Worm (Caenorhabditis elegans): Measurements from ENCODE around the gene adal-1.
"Not testable (repeated sequence)": the region's sequence is repeated elsewhere in the genome, so short reads cannot be mapped to it uniquely, and the experiment has no call there.

The adal-1 gene

ce11 chrII:6908689-6909088, 15.2 kb upstream of the adal-1 start:
- TF ChIP-seq unc-130 (GFP tag; optimal IDR thresholded peaks at IDR 0.05) (no peak), hmg-1.2 (GFP tag; IDR thresholded peaks at IDR 0.05) (peak; percentile 42; the same call in 1 of the 2 replicates)

ce11 chrII:6907657-6908056, 14.2 kb upstream of the adal-1 start, which contains the start of gene B0252.3:
Gene B0252.3, minus strand, starts transcription at chrII:6907757.
- TF ChIP-seq tlf-1 (GFP tag; optimal IDR thresholded peaks at IDR 0.05); F52B5.7 (tag; optimal IDR thresholded peaks at IDR 0.05); T26A5.8 (tag; optimal IDR thresholded peaks at IDR 0.05): not testable (repeated sequence)

DNA sequence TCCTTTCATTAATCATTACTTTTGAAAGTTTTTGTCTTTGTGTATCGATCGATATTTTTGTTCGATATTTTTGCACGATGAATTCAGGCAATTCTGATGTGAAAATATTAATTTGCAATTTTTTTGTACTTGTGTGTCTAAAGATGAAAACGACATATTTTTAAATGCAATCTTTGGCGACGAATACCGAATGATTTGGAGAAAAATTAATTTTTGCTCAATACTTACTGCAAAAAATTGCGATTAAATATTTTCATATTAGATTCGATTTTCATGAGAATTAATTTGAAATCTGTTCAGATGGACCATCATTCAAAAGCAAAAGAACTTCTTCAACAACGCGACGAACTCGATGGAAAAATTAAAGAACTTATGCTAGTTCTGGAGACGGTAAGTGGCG, 8.4 kb upstream of the adal-1 start, which contains the start of gene psmd-9:
Gene psmd-9, plus strand, starts transcription at position 301 of the 400 bp plus-strand sequence.
- TF ChIP-seq Y53F4B.3 (GFP tag; IDR thresholded peaks at IDR 0.05) = no peak
- no peak for TF ChIP-seq lin-54 (GFP tag; optimal IDR thresholded peaks at IDR 0.05)
- TF ChIP-seq die-1 (tag; optimal IDR thresholded peaks at IDR 0.05) = no peak
- no peak for TF ChIP-seq zfh-2 (GFP tag; conservative IDR thresholded peaks at IDR 0.05)
- TF ChIP-seq attf-3 (GFP tag; conservative IDR thresholded peaks at IDR 0.05) = no peak
- no peak for TF ChIP-seq dpff-1 (tag; optimal IDR thresholded peaks at IDR 0.05)
- no peak for TF ChIP-seq nfyb-1 (GFP tag; IDR thresholded peaks at IDR 0.05)
- TF ChIP-seq tbx-9 (tag; optimal IDR thresholded peaks at IDR 0.05; ENCODE audit: borderline replicate concordance) = no peak
- no peak for TF ChIP-seq F52B5.7 (tag; optimal IDR thresholded peaks at IDR 0.05)
- TF ChIP-seq him-1 (tag; optimal IDR thresholded peaks at IDR 0.05) = no peak
- TF ChIP-seq F57A8.1 (GFP tag; optimal IDR thresholded peaks at IDR 0.05) = no peak

DNA sequence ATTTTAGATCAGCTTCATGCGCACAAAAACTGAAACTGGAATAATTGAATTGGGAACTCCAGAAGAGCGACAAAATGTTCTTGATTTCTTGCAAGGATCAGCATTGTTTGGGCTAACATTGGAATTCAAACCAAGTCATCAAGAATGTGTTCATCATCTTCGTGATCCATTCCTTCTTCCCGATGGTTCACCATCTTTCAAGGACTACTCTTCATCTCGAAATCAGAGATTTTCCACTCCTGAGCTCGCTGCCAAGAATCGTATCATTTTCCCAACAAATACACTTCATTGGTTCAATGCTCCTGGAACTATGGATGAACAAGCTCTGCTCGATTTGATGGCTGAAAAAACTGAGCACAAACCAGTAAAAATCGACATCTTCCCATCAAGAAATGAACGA, 7.3 kb upstream of the adal-1 start:
- TF ChIP-seq efl-1 (GFP tag; optimal IDR thresholded peaks at IDR 0.05) = no peak
- no peak for TF ChIP-seq lsl-1 (GFP tag; optimal IDR thresholded peaks at IDR 0.05)
- TF ChIP-seq atf-7 (tag; optimal IDR thresholded peaks at IDR 0.05) = no peak
- TF ChIP-seq sea-2 (GFP tag; IDR thresholded peaks at IDR 0.05) = no peak
- TF ChIP-seq nfyb-1 (GFP tag; IDR thresholded peaks at IDR 0.05) = no peak
- no peak for TF ChIP-seq tbp1 (GFP tag; optimal IDR thresholded peaks at IDR 0.05)
- TF ChIP-seq ekl-4 (GFP tag; IDR thresholded peaks at IDR 0.05) = no peak
- TF ChIP-seq bed-1 (GFP tag; IDR thresholded peaks at IDR 0.05) = no peak
- TF ChIP-seq snpc-1.1 (tag; optimal IDR thresholded peaks at IDR 0.05; ENCODE audit: insufficient read depth) = no peak
- TF ChIP-seq nhr-179 (tag; optimal IDR thresholded peaks at IDR 0.05) = no peak
- TF ChIP-seq B0019.2 (GFP tag; conservative IDR thresholded peaks at IDR 0.05) = no peak
- no peak for TF ChIP-seq zim-3 (tag; optimal IDR thresholded peaks at IDR 0.05)
- no peak for TF ChIP-seq F57A8.1 (GFP tag; optimal IDR thresholded peaks at IDR 0.05)
- TF ChIP-seq nhr-27 (tag; optimal IDR thresholded peaks at IDR 0.05) = no peak
- no peak for TF ChIP-seq cebp-1 (GFP tag; IDR thresholded peaks at IDR 0.05)
- TF ChIP-seq cebp-1 (tag; optimal IDR thresholded peaks at IDR 0.05) = no peak
- TF ChIP-seq ccch-3 (GFP tag; optimal IDR thresholded peaks at IDR 0.05) = no peak

ce11 chrII:6898017-6898779, 4.8 kb upstream of the adal-1 start, which contains the start of gene hrpl-1:
Gene hrpl-1, plus strand, starts transcription at chrII:6898729.
- TF ChIP-seq F39B2.1 (GFP tag; IDR thresholded peaks at IDR 0.05) (no peak), snpc-1.3 (tag; optimal IDR thresholded peaks at IDR 0.05; ENCODE audit: insufficient read depth) (no peak), sptf-2 (GFP tag; optimal IDR thresholded peaks at IDR 0.05) (no peak), dox-1 (GFP tag; IDR thresholded peaks at IDR 0.05) (no peak), egrh-3 (GFP tag; IDR thresholded peaks at IDR 0.05) (no peak), sea-2 (GFP tag; IDR thresholded peaks at IDR 0.05) (no peak), aptf-2 (GFP tag; conservative IDR thresholded peaks at IDR 0.05) (no peak), snpc-3.4 (tag; optimal IDR thresholded peaks at IDR 0.05) (no peak), hmg-20 (GFP tag; IDR thresholded peaks at IDR 0.05) (no peak), Y53G8AR.9 (GFP tag; conservative IDR thresholded peaks at IDR 0.05) (no peak), mxl-1 (tag; optimal IDR thresholded peaks at IDR 0.05) (peak; percentile 20), F55B11.4 (tag; optimal IDR thresholded peaks at IDR 0.05; ENCODE audit: borderline replicate concordance, insufficient read depth) (no peak), B0261.1 (tag; optimal IDR thresholded peaks at IDR 0.05) (peak; percentile 73), B0019.2 (GFP tag; conservative IDR thresholded peaks at IDR 0.05) (no peak), lin-54 (GFP tag; optimal IDR thresholded peaks at IDR 0.05) (peak; percentile 0)
